Fruit fly (Drosophila melanogaster) whole organism, adult: ENCODE data around the gene CG32425.

Experiments
- CG33017 ChIP-seq: fragments of 200-800 bp; sonication (Bioruptor generic); optimal IDR thresholded peaks from 2 replicates; lab custom pipeline; 2018; ENCODE audit warnings: missing biosample characterization, mild to moderate bottlenecking, missing genetic modification characterization, moderate library complexity
- CG5204 ChIP-seq: fragments of 200-800 bp; sonication (Bioruptor generic); optimal IDR thresholded peaks from 2 replicates; lab custom pipeline; 2016; ENCODE audit warnings: missing biosample characterization, missing genetic modification characterization
- Clk ChIP-seq: fragments of 200-800 bp; sonication (Bioruptor generic); optimal IDR thresholded peaks from 2 replicates; lab custom pipeline; 2017; ENCODE audit warnings: missing biosample characterization, missing genetic modification characterization
- Hr96 ChIP-seq: fragments of 200-800 bp; sonication (Bioruptor generic); optimal IDR thresholded peaks from 2 replicates; lab custom pipeline; 2016; ENCODE audit warnings: missing biosample characterization, missing genetic modification characterization
- toe ChIP-seq: fragments of 200-800 bp; sonication (Bioruptor generic); optimal IDR thresholded peaks from 2 replicates; lab custom pipeline; 2016; ENCODE audit warnings: missing biosample characterization, missing genetic modification characterization

DNA sequence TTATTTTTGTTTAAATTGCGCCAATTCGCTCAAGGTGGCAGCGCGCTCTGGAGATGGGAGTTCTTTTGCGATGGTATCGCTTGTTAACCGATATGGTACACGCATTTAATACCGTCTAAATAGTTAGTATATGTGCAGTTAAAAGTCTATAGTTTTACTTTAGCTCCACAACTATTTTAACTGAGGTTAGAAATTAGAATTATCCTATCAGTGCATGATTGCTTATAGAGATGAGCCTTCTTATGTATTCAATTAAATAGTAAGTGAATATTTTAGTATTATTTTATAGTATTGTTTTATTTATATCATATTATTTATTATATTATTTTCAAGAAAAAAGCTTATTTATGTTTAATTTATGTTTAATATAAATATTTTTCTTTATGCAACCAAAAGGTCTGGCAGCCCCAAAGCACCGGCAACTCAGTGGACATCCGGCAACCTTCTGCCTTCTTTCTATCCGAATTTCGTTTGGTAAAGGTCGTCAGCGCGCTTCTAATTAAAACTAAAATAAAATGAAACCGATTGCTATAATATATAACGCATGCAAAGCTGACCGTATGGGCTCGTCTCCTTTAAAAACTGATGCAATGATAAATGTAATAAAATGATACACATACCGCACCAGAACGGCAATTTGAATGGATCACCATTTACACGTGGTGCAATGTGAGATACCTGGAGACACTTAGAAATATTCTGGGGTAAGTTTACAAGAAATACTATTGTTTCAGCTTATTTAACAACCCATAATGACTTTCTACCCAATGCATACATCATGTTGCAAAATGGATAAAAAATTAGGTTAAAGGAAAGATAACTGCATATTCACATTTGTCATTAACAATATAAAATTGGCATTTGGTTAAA, 44.1 kb upstream of the CG32425 start, which contains the start of gene CG5199:
- TF ChIP-seq CG33017 (tag; lab: Kevin White, UChicago) (peak; percentile 13), CG5204 (GFP tag; lab: Kevin White, UChicago) (peak; percentile 26), Hr96 (GFP tag; lab: Kevin White, UChicago) (no peak), toe (GFP tag; lab: Kevin White, UChicago) (peak; percentile 53), Clk (GFP tag; lab: Kevin White, UChicago) (no peak)
